Fruit fly (Drosophila melanogaster) whole organism, embryonic: ENCODE measurements around the gene AstC.

Source experiments
- CG10267 ChIP-seq: fragments of 200-800 bp; sonication (Bioruptor generic); optimal IDR thresholded peaks from 2 replicates; lab custom pipeline; 2018; ENCODE audit warnings: missing biosample characterization, mild to moderate bottlenecking, missing genetic modification characterization, moderate library complexity
- CG11695 ChIP-seq: fragments of 200-800 bp; sonication (Bioruptor generic); IDR thresholded peaks from 3 replicates; pipeline ENCODE4 v1.3.6; 2022; ENCODE audit warnings: missing biosample characterization, missing genetic modification characterization
- CG12744 ChIP-seq: fragments of 200-800 bp; sonication (Bioruptor generic); optimal IDR thresholded peaks from 2 replicates; lab custom pipeline; 2016; ENCODE audit warnings: missing biosample characterization, missing genetic modification characterization
- CG12769 ChIP-seq: fragments of 200-800 bp; sonication (Bioruptor generic); optimal IDR thresholded peaks from 2 replicates; lab custom pipeline; 2019; ENCODE audit warnings: missing biosample characterization, mild to moderate bottlenecking, missing genetic modification characterization, moderate library complexity
- CG17385 ChIP-seq: fragments of 200-800 bp; sonication (Bioruptor generic); optimal IDR thresholded peaks from 3 replicates; lab custom pipeline; 2018; ENCODE audit warnings: missing biosample characterization, mild to moderate bottlenecking, missing genetic modification characterization
- CG30020 ChIP-seq: fragments of 200-800 bp; optimal IDR thresholded peaks from 2 replicates; lab custom pipeline; 2019; ENCODE audit warnings: missing biosample characterization, mild to moderate bottlenecking, missing genetic modification characterization, moderate library complexity
- CG42726 ChIP-seq: fragments of 200-800 bp; sonication (Bioruptor generic); IDR thresholded peaks from 2 replicates; pipeline ENCODE4 v1.3.6; 2022; ENCODE audit warnings: missing biosample characterization, missing genetic modification characterization; ENCODE audit not compliant: partially characterized antibody
- CG4360 ChIP-seq: fragments of 200-800 bp; sonication (Bioruptor generic); IDR thresholded peaks from 2 replicates; pipeline ENCODE4 v1.3.6; 2022; ENCODE audit warnings: missing biosample characterization, missing genetic modification characterization
- CG6272 ChIP-seq: fragments of 200-800 bp; sonication (Bioruptor generic); IDR thresholded peaks from 2 replicates; pipeline ENCODE4 v1.3.6; 2022; ENCODE audit warnings: missing biosample characterization, missing genetic modification characterization
- CG7357 ChIP-seq: fragments of 200-800 bp; sonication (Bioruptor generic); IDR thresholded peaks from 3 replicates; pipeline ENCODE4 v1.3.6; 2022; ENCODE audit warnings: missing biosample characterization, missing genetic modification characterization
- CG8089 ChIP-seq: fragments of 200-800 bp; sonication (Bioruptor generic); optimal IDR thresholded peaks from 3 replicates; lab custom pipeline; 2016; ENCODE audit warnings: missing biosample characterization, missing genetic modification characterization
- CG8281 ChIP-seq: fragments of 200-800 bp; sonication (Bioruptor generic); optimal IDR thresholded peaks from 2 replicates; lab custom pipeline; 2018; ENCODE audit warnings: missing biosample characterization, mild to moderate bottlenecking, missing genetic modification characterization, moderate library complexity
- CG9609 ChIP-seq: fragments of 200-800 bp; sonication (Bioruptor generic); optimal IDR thresholded peaks from 3 replicates; lab custom pipeline; 2016; ENCODE audit warnings: missing biosample characterization, missing genetic modification characterization
- CG9876 ChIP-seq: fragments of 200-800 bp; sonication (Bioruptor generic); optimal IDR thresholded peaks from 2 replicates; lab custom pipeline; 2016; ENCODE audit warnings: missing biosample characterization, missing genetic modification characterization
- CrebB ChIP-seq: fragments of 200-800 bp; sonication (Bioruptor generic); optimal IDR thresholded peaks from 3 replicates; lab custom pipeline; 2018; ENCODE audit warnings: missing biosample characterization, mild to moderate bottlenecking, missing genetic modification characterization
- Doc3 ChIP-seq: fragments of 200-800 bp; sonication (Bioruptor generic); IDR thresholded peaks from 3 replicates; pipeline ENCODE4 v1.3.6; 2022; ENCODE audit warnings: missing biosample characterization, missing genetic modification characterization; ENCODE audit not compliant: partially characterized antibody
- MTF-1 ChIP-seq: fragments of 200-800 bp; sonication (Bioruptor generic); optimal IDR thresholded peaks from 2 replicates; lab custom pipeline; 2018; ENCODE audit warnings: missing biosample characterization, mild to moderate bottlenecking, missing genetic modification characterization, borderline replicate concordance
- Pdp1 ChIP-seq, 2 experiments: fragments of 200-800 bp; sonication (Bioruptor generic); optimal IDR thresholded peaks; 3 replicates each; lab custom pipeline; 2016; ENCODE audit warnings: missing biosample characterization in 2 of 2, missing genetic modification characterization in 2 of 2, mild to moderate bottlenecking in 1 of 2, moderate library complexity in 1 of 2
- ash1 ChIP-seq: fragments of 200-800 bp; sonication (Bioruptor generic); optimal IDR thresholded peaks from 2 replicates; lab custom pipeline; 2018; ENCODE audit warnings: missing biosample characterization, mild to moderate bottlenecking, missing genetic modification characterization
- bab2 ChIP-seq: fragments of 200-800 bp; sonication (Bioruptor generic); optimal IDR thresholded peaks from 2 replicates; lab custom pipeline; 2016; ENCODE audit warnings: missing biosample characterization, missing genetic modification characterization
- chinmo ChIP-seq: fragments of 200-800 bp; sonication (Bioruptor generic); IDR thresholded peaks from 4 replicates; pipeline ENCODE4 v1.3.6; 2022; ENCODE audit warnings: missing biosample characterization, missing genetic modification characterization; ENCODE audit not compliant: partially characterized antibody
- crol ChIP-seq: fragments of 200-800 bp; sonication (Bioruptor generic); IDR thresholded peaks from 2 replicates; pipeline ENCODE4 v1.3.6; 2022; ENCODE audit warnings: missing biosample characterization, missing genetic modification characterization
- esg ChIP-seq: fragments of 200-800 bp; sonication (Bioruptor generic); conservative IDR thresholded peaks from 2 replicates; pipeline ENCODE4 v1.3.6; 2022; ENCODE audit warnings: missing biosample characterization, missing genetic modification characterization
- eve ChIP-seq, 2 experiments: fragments of >200 bp; optimal IDR thresholded peaks; 2 replicates each; lab custom pipeline; 2017; ENCODE audit warnings: missing biosample characterization in 2 of 2, missing genetic modification characterization in 2 of 2
- ftz-f1 ChIP-seq: fragments of 200-800 bp; sonication (Bioruptor generic); optimal IDR thresholded peaks from 2 replicates; lab custom pipeline; 2016; ENCODE audit warnings: missing biosample characterization, missing genetic modification characterization
- kni ChIP-seq: fragments of 200-800 bp; sonication (Bioruptor generic); optimal IDR thresholded peaks from 3 replicates; lab custom pipeline; 2017; ENCODE audit warnings: mild to moderate bottlenecking, missing biosample characterization, missing genetic modification reagents, missing genetic modification characterization
- nerfin-2 ChIP-seq: fragments of 200-800 bp; sonication (Bioruptor generic); IDR thresholded peaks from 2 replicates; pipeline ENCODE4 v1.3.6; 2022; ENCODE audit warnings: missing biosample characterization, missing genetic modification characterization; ENCODE audit not compliant: partially characterized antibody
- onecut ChIP-seq: fragments of 200-800 bp; sonication (Bioruptor generic); IDR thresholded peaks from 2 replicates; pipeline ENCODE4 v1.3.6; 2022; ENCODE audit warnings: missing biosample characterization, missing genetic modification characterization
- pb ChIP-seq: fragments of 200-800 bp; sonication (Bioruptor generic); optimal IDR thresholded peaks from 3 replicates; lab custom pipeline; 2016; ENCODE audit warnings: missing biosample characterization, missing genetic modification characterization
- schlank ChIP-seq: fragments of 200-800 bp; sonication (Bioruptor generic); optimal IDR thresholded peaks from 2 replicates; lab custom pipeline; 2018; ENCODE audit warnings: missing biosample characterization, mild to moderate bottlenecking, missing genetic modification characterization
- sd ChIP-seq: fragments of 200-800 bp; sonication (Bioruptor generic); optimal IDR thresholded peaks from 3 replicates; lab custom pipeline; 2018; ENCODE audit warnings: missing biosample characterization, mild to moderate bottlenecking, missing genetic modification characterization, moderate library complexity
- stwl ChIP-seq: fragments of 200-800 bp; sonication (Bioruptor generic); optimal IDR thresholded peaks from 3 replicates; lab custom pipeline; 2018; ENCODE audit warnings: missing biosample characterization, mild to moderate bottlenecking, missing genetic modification characterization, moderate library complexity
- vnd ChIP-seq: fragments of 200-800 bp; sonication (Bioruptor generic); IDR thresholded peaks from 3 replicates; pipeline ENCODE4 v1.3.6; 2022; ENCODE audit warnings: missing biosample characterization, missing genetic modification characterization; ENCODE audit not compliant: partially characterized antibody
- vvl ChIP-seq: fragments of 200-800 bp; sonication (Bioruptor generic); IDR thresholded peaks from 2 replicates; pipeline ENCODE4 v1.3.6; 2022; ENCODE audit warnings: missing biosample characterization, missing genetic modification characterization
- zfh2 ChIP-seq: fragments of 200-800 bp; sonication (Bioruptor generic); optimal IDR thresholded peaks from 2 replicates; lab custom pipeline; 2016; ENCODE audit warnings: missing biosample characterization, missing genetic modification characterization

The AstC gene

DNA sequence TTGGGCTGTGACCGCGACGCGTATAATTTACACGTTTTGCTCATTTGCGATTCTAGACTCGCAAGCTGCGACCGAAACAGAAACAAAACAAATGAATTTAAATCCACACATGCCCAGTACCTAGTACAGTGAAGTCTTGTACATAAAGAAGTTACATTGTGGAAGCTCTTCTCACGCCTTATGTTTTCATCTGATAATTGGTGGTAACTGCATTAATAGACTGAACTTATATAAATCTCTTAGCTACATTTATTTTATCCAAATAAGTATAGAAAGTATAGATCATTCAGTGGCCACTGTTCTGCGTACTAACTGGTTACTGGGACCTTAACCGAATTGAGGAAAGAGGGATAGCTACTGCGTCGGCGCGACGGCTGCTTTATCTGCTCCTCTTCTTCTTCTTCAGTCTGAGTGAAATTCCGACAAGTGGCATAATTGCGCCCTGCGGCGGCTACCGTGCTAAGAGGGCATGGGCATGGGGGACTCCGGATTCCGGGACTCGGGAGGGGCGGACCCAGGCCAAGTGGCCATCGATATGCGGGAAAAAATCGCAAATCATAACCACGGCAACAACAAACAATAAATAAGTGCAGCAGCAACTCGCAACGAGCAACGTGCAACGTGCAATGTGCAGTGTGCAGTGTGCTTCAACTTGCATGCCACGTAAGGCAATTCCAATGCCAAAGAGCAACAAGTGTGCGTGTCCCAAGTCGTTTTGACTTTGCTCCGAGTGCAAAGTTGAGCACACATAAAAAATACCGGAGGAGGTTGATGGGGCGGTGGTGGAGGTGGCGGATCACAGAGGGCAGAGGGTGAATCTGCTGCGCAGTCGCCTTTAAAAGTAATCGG is 29.3 kb downstream of the AstC start (continued):
- TF ChIP-seq esg (GFP tag; lab: Robert Waterston, UW) (no peak), pb (GFP tag; lab: Kevin White, UChicago) (no peak), ash1 (GFP tag; lab: Kevin White, UChicago) (no peak), nerfin-2 (0 out of 2 replicates have a peak, but pooled peaks have one; percentile 10), sd (tag; lab: Kevin White, UChicago) (peak; percentile 1), MTF-1 (GFP tag; lab: Kevin White, UChicago) (no peak), CG7357 (GFP tag; lab: Robert Waterston, UW) (0 out of 3 replicates have a peak, but pooled peaks have one; percentile 18)

- 0 out of 4 replicates have a peak, but pooled peaks have one; percentile 11 for TF ChIP-seq chinmo (GFP tag; lab: Robert Waterston, UW)
- TF ChIP-seq vvl (GFP tag; lab: Robert Waterston, UW) = peak; percentile 59
- TF ChIP-seq bab2 (GFP tag; lab: Kevin White, UChicago) = no peak
- no peak for TF ChIP-seq Pdp1 (GFP tag; optimal IDR thresholded peaks at IDR 0.05; lab: Kevin White, UChicago)
- no peak for TF ChIP-seq onecut (GFP tag; lab: Robert Waterston, UW)
- TF ChIP-seq zfh2 (GFP tag; lab: Kevin White, UChicago) = no peak
- peak; percentile 15 for TF ChIP-seq CG17385 (GFP tag; lab: Kevin White, UChicago)
- no peak for TF ChIP-seq CG12744 (GFP tag; lab: Kevin White, UChicago)
- no peak for TF ChIP-seq CG11695 (GFP tag; lab: Robert Waterston, UW)
- peak; percentile 29 for TF ChIP-seq kni (GFP tag; lab: Kevin White, UChicago)
- TF ChIP-seq CG8281 (tag; lab: Kevin White, UChicago) = peak; percentile 52
- peak; percentile 59 for TF ChIP-seq crol (GFP tag; lab: Robert Waterston, UW)
- no peak for TF ChIP-seq CG9876 (GFP tag; lab: Kevin White, UChicago)
These were observed 31.5 kb downstream of the AstC start for dm6 chr2L:11049723-11050122.

- TF ChIP-seq Doc3 (GFP tag; lab: Robert Waterston, UW) (no peak), vnd (GFP tag; lab: Robert Waterston, UW) (no peak), CG8089 (GFP tag; lab: Kevin White, UChicago) (no peak), stwl (tag; lab: Kevin White, UChicago) (no peak), CG6272 (GFP tag; lab: Robert Waterston, UW) (no peak), CG42726 (GFP tag; lab: Robert Waterston, UW) (no peak), CG30020 (tag; lab: Kevin White, UChicago) (no peak), ftz-f1 (no peak), CG9609 (no peak), schlank (tag; lab: Kevin White, UChicago) (no peak), CG12769 (tag; lab: Kevin White, UChicago) (no peak)
These were observed 32.9 kb downstream of the AstC start for dm6 chr2L:11048307-11048706.

- TF ChIP-seq CG10267 (tag; lab: Kevin White, UChicago) = no peak
- TF ChIP-seq vvl (GFP tag; lab: Robert Waterston, UW) = 0 out of 2 replicates have a peak, but pooled peaks have one; percentile 7
- TF ChIP-seq eve (GFP tag; optimal IDR thresholded peaks at IDR 0.05; lab: Kevin White, UChicago) = peak in 1 of 2 experiments; percentile 1
- no peak for TF ChIP-seq CrebB (tag; lab: Kevin White, UChicago)
- peak; percentile 37; the same call in 1 of the 2 replicates for TF ChIP-seq CG4360
These were observed 35.1 kb downstream of the AstC start for dm6 chr2L:11046051-11046450.
